Fruit fly (Drosophila melanogaster) whole organism: ENCODE data around the gene BNIP3.
"Not testable (repeated sequence)": the region's sequence is repeated elsewhere in the genome, so short reads cannot be mapped to it uniquely, and the experiment has no call there.

ENCODE experiments used
- CG8478 ChIP-seq: fragments of >200 bp; optimal IDR thresholded peaks from 2 replicates; lab custom pipeline; 2018; ENCODE audit warnings: inconsistent platforms
- Dll ChIP-seq: fragments of >200 bp; optimal IDR thresholded peaks from 2 replicates; lab custom pipeline; 2017
- EcR ChIP-seq, 2 experiments: fragments of >200 bp; optimal IDR thresholded peaks; 2 replicates each; lab custom pipeline; 2017; ENCODE audit warnings: missing biosample characterization in 2 of 2, missing genetic modification characterization in 2 of 2, missing genetic modification reagents in 2 of 2
- pan ChIP-seq: fragments of >200 bp; optimal IDR thresholded peaks from 2 replicates; lab custom pipeline; 2017
- psq ChIP-seq: fragments of >200 bp; optimal IDR thresholded peaks from 2 replicates; lab custom pipeline; 2017
- usp ChIP-seq: fragments of >200 bp; optimal IDR thresholded peaks from 2 replicates; lab custom pipeline; 2017; ENCODE audit warnings: missing biosample characterization, missing genetic modification characterization, mixed read lengths

BNIP3 gene

dm6 chr3L:20505732-20506131 is 13.5 kb downstream of the BNIP3 start, which contains the start of gene CG5078:
CG5078 (plus strand) TSS chr3L:20506032.
- TF ChIP-seq CG8478 (lab: Kevin White, UChicago) (no peak), Dll (no peak), usp (GFP tag; lab: Kevin White, UChicago) (no peak), psq (lab: Kevin White, UChicago) (no peak), EcR (GFP tag; optimal IDR thresholded peaks at IDR 0.05; lab: Kevin White, UChicago) (no peak), pan (no peak)

- not testable (repeated sequence) for TF ChIP-seq usp (GFP tag; lab: Kevin White, UChicago); CG8478 (lab: Kevin White, UChicago); psq (lab: Kevin White, UChicago)
These were observed 15.3 kb downstream of the BNIP3 start, which contains the start of gene CG17637 for dm6 chr3L:20503886-20504285. CG17637 (plus strand) TSS chr3L:20504186.

- TF ChIP-seq psq (lab: Kevin White, UChicago) (no peak), usp (GFP tag; lab: Kevin White, UChicago) (no peak), CG8478 (lab: Kevin White, UChicago) (no peak)
These were observed 15.9 kb downstream of the BNIP3 start for dm6 chr3L:20503256-20503655.

- TF ChIP-seq EcR (GFP tag; optimal IDR thresholded peaks at IDR 0.05; lab: Kevin White, UChicago); psq (lab: Kevin White, UChicago); usp (GFP tag; lab: Kevin White, UChicago): not testable (repeated sequence)
These were observed 19.7 kb downstream of the BNIP3 start, which contains the start of gene CG18281 for dm6 chr3L:20499536-20499935. CG18281 (plus strand) TSS chr3L:20499836.

- TF ChIP-seq pan (no peak), usp (GFP tag; lab: Kevin White, UChicago) (no peak), CG8478 (lab: Kevin White, UChicago) (no peak), EcR (GFP tag; optimal IDR thresholded peaks at IDR 0.05; lab: Kevin White, UChicago) (no peak), Dll (no peak), psq (lab: Kevin White, UChicago) (no peak)
These were observed 21.0 kb downstream of the BNIP3 start for dm6 chr3L:20498204-20498603.

- TF ChIP-seq pan: no peak
- no peak for TF ChIP-seq EcR (GFP tag; optimal IDR thresholded peaks at IDR 0.05; lab: Kevin White, UChicago)
- no peak for TF ChIP-seq psq (lab: Kevin White, UChicago)
- TF ChIP-seq CG8478 (lab: Kevin White, UChicago): no peak
- TF ChIP-seq Dll: no peak
- no peak for TF ChIP-seq usp (GFP tag; lab: Kevin White, UChicago)
These were observed 21.8 kb downstream of the BNIP3 start, which contains the start of gene CG32425 for dm6 chr3L:20497124-20497996. CG32425 (plus strand) TSS chr3L:20497323.

- no peak for TF ChIP-seq EcR (GFP tag; optimal IDR thresholded peaks at IDR 0.05; lab: Kevin White, UChicago)
- TF ChIP-seq Dll: no peak
- no peak for TF ChIP-seq CG8478 (lab: Kevin White, UChicago)
- no peak for TF ChIP-seq psq (lab: Kevin White, UChicago)
- no peak for TF ChIP-seq usp (GFP tag; lab: Kevin White, UChicago)
- TF ChIP-seq pan: no peak
These were observed 24.2 kb downstream of the BNIP3 start, which contains the start of gene ZnT77C for dm6 chr3L:20494780-20495591. ZnT77C (minus strand) TSS chr3L:20494921.

- TF ChIP-seq usp (GFP tag; lab: Kevin White, UChicago): no peak
- no peak for TF ChIP-seq EcR (GFP tag; optimal IDR thresholded peaks at IDR 0.05; lab: Kevin White, UChicago)
- TF ChIP-seq CG8478 (lab: Kevin White, UChicago): no peak
- TF ChIP-seq pan: no peak
- TF ChIP-seq Dll: no peak
- TF ChIP-seq psq (lab: Kevin White, UChicago): no peak
These were observed 25.0 kb downstream of the BNIP3 start for dm6 chr3L:20494262-20494601.

- no peak for TF ChIP-seq usp (GFP tag; lab: Kevin White, UChicago)
- TF ChIP-seq Dll: no peak
- TF ChIP-seq CG8478 (lab: Kevin White, UChicago): no peak
- no peak for TF ChIP-seq psq (lab: Kevin White, UChicago)
- no peak for TF ChIP-seq pan
- TF ChIP-seq EcR (GFP tag; optimal IDR thresholded peaks at IDR 0.05; lab: Kevin White, UChicago): no peak
These were observed 25.6 kb downstream of the BNIP3 start for dm6 chr3L:20493417-20494261.

dm6 chr3L:20491525-20492132 is 27.6 kb downstream of the BNIP3 start, which contains the start of gene ND-39:
ND-39 (plus strand) TSS chr3L:20492082.
- TF ChIP-seq psq (lab: Kevin White, UChicago) (no peak), EcR (GFP tag; optimal IDR thresholded peaks at IDR 0.05; lab: Kevin White, UChicago) (no peak), pan (no peak), usp (GFP tag; lab: Kevin White, UChicago) (no peak), Dll (no peak), CG8478 (lab: Kevin White, UChicago) (no peak)
